Worm (Caenorhabditis elegans) whole organism, L1 larva: ENCODE results near the gene Y49E10.10.

Source experiments
- lin-13 ChIP-seq: fragments of 150-350 bp; optimal IDR thresholded peaks from 2 replicates; lab custom pipeline; 2014; ENCODE audit warnings: missing biosample characterization, missing genetic modification reagents, missing genetic modification characterization
- lin-39 ChIP-seq: fragments of 150-350 bp; optimal IDR thresholded peaks from 2 replicates; lab custom pipeline; 2014; ENCODE audit warnings: missing biosample characterization, missing genetic modification reagents, missing genetic modification characterization
- nhr-11 ChIP-seq: fragments of 150-350 bp; optimal IDR thresholded peaks from 2 replicates; lab custom pipeline; 2014; ENCODE audit warnings: missing biosample characterization, missing genetic modification characterization

DNA sequence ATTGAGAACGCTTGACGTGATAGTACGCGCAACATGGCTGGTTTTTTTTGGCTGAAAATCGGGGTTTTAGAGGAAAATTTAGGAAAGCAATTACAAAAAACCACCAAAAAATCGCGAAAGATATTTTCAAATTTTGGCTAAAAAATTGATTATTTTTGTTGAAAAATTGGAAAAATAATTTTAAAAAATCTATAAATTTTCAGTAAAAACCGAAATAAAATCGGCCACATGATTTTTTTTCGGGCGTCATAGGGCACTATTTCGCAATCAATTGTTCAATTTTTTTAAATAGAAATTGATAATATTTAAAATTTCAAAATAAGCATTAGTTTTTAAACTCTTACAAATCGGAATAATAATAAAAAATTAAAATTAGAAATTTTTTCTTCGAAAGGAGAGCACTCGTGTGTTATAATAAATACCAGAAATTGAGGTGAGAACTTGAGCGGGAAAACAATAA lies 21.4 kb upstream of the Y49E10.10 start, which contains the start of gene glrx-5:
- TF ChIP-seq lin-13 (GFP tag; lab: Kevin White, UChicago) (no peak), lin-39 (tag; lab: Kevin White, UChicago) (no peak), nhr-11 (tag; lab: Kevin White, UChicago) (no peak)
